Worm (Caenorhabditis elegans) whole organism, early embryonic: ENCODE measurements around the gene C50D2.10.
"Not testable (repeated sequence)": the region's sequence is repeated elsewhere in the genome, so short reads cannot be mapped to it uniquely, and the experiment has no call there.

Experiments
- B0310.2 ChIP-seq: sonication (generic microtip); optimal IDR thresholded peaks from 2 replicates; lab custom pipeline; 2016; ENCODE audit warnings: mild to moderate bottlenecking, missing genetic modification characterization, missing compliant biosample characterization
- F13C5.2 ChIP-seq: sonication (generic microtip); optimal IDR thresholded peaks from 2 replicates; lab custom pipeline; 2017; ENCODE audit warnings: mild to moderate bottlenecking, missing genetic modification characterization, inconsistent platforms, missing compliant biosample characterization
- aly-1 ChIP-seq: sonication (generic microtip); optimal IDR thresholded peaks from 2 replicates; lab custom pipeline; 2016; ENCODE audit warnings: missing genetic modification characterization, missing compliant biosample characterization
- ama-1 ChIP-seq: fragments of 150-350 bp; optimal IDR thresholded peaks from 2 replicates; lab custom pipeline; 2014
- ceh-13 ChIP-seq: fragments of 200-800 bp; sonication (Bioruptor generic); optimal IDR thresholded peaks from 2 replicates; lab custom pipeline; 2018; ENCODE audit warnings: mild to moderate bottlenecking, missing genetic modification characterization, missing compliant biosample characterization
- ceh-36 ChIP-seq: sonication (generic microtip); optimal IDR thresholded peaks from 2 replicates; lab custom pipeline; 2016; ENCODE audit warnings: missing genetic modification characterization, inconsistent platforms, missing compliant biosample characterization
- ets-7 ChIP-seq: sonication (generic microtip); optimal IDR thresholded peaks from 2 replicates; lab custom pipeline; 2016; ENCODE audit warnings: missing genotype, missing genetic modification characterization, missing compliant biosample characterization
- flt-1 ChIP-seq: fragments of 200-800 bp; sonication (Bioruptor generic); IDR thresholded peaks from 2 replicates; pipeline ENCODE4 v1.3.6; 2022; ENCODE audit warnings: missing genetic modification characterization, missing compliant biosample characterization
- hmbx-1 ChIP-seq: sonication (generic microtip); optimal IDR thresholded peaks from 2 replicates; lab custom pipeline; 2016; ENCODE audit warnings: mild to moderate bottlenecking, missing genetic modification characterization, missing compliant biosample characterization
- hmg-4 ChIP-seq: fragments of 200-800 bp; sonication (Bioruptor generic); optimal IDR thresholded peaks from 2 replicates; lab custom pipeline; 2018; ENCODE audit warnings: mild to moderate bottlenecking, missing genetic modification characterization, missing compliant biosample characterization
- hnd-1 ChIP-seq: sonication (generic microtip); optimal IDR thresholded peaks from 2 replicates; lab custom pipeline; 2016; ENCODE audit warnings: missing genetic modification characterization, missing compliant biosample characterization
- pes-1 ChIP-seq: fragments of 200-800 bp; sonication (Bioruptor generic); IDR thresholded peaks from 2 replicates; pipeline ENCODE4 v1.3.6; 2022; ENCODE audit warnings: missing genetic modification reagents, missing genetic modification characterization, missing compliant biosample characterization
- scrt-1 ChIP-seq: fragments of 200-800 bp; sonication (Bioruptor generic); IDR thresholded peaks from 2 replicates; pipeline ENCODE4 v1.3.6; 2022; ENCODE audit warnings: missing genetic modification characterization, missing compliant biosample characterization
- sea-1 ChIP-seq: fragments of 200-800 bp; sonication (Bioruptor generic); conservative IDR thresholded peaks from 2 replicates; pipeline ENCODE4 v1.3.6; 2022; ENCODE audit warnings: missing genetic modification characterization, missing compliant biosample characterization
- tbx-11 ChIP-seq: fragments of 200-800 bp; sonication (Bioruptor generic); IDR thresholded peaks from 2 replicates; pipeline ENCODE4 v1.3.6; 2022; ENCODE audit warnings: missing genetic modification characterization, missing compliant biosample characterization
- tbx-37 ChIP-seq: fragments of 200-800 bp; sonication (Bioruptor generic); conservative IDR thresholded peaks from 2 replicates; pipeline ENCODE4 v1.3.6; 2022; ENCODE audit warnings: missing genetic modification reagents, missing genetic modification characterization, missing compliant biosample characterization
- tra-4 ChIP-seq: sonication (generic microtip); optimal IDR thresholded peaks from 2 replicates; lab custom pipeline; 2017; ENCODE audit warnings: missing genetic modification characterization, missing compliant biosample characterization

The C50D2.10 gene

DNA sequence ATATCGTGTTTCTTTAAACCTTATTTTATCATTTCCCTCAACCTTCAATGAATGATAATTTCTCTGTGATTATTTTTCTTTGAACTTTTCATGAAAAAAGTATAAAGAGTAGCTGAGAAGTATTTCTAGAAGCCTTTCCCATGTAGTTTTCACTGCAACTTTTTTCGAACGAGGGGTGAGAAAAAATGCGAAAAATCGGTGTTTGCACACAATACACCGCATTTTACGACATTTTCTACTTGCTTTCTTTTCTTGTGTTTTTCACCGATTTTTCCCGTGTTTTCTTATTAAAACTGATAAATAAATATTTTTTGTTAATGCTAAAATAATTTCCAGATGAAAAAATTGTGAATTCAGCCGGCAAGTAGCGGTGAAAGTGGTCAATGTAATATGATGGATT, at the start of gene C50D2.10:
C50D2.10 (plus strand) TSS at position 245 of the 400 bp plus-strand sequence.
- TF ChIP-seq ceh-36 (tag; lab: Kevin White, UChicago); tra-4 (tag; lab: Kevin White, UChicago); flt-1 (GFP tag; lab: Robert Waterston, UW): not testable (repeated sequence)

ce11 chrII:50862-51261, 48.1 kb upstream of the C50D2.10 start:
- TF ChIP-seq hmbx-1 (tag; lab: Kevin White, UChicago): peak; percentile 37
- no peak for TF ChIP-seq ets-7 (tag; lab: Kevin White, UChicago)

DNA sequence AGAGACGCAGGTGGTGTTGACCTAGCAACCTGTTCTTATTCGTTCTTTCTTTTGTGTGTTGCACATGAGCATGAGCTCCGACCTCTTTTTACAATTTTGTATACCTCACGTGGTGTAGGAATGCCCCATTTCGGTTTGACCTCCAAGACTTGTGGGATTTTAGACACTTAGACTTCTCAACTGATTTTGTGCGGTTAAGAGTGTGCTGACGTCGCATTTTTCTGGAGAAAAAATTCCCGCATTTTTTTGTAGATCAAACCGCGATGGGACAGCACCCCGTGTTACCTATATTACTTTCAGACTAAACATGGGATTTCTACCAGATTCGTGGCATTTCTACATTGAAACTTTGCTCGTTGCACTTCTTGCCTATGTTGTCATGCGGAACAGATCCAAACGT, 47.6 kb upstream of the C50D2.10 start, which contains the start of gene sptl-1:
sptl-1 (plus strand) TSS at position 301 of the 400 bp plus-strand sequence.
- TF ChIP-seq ets-7 (tag; lab: Kevin White, UChicago) (no peak), flt-1 (GFP tag; lab: Robert Waterston, UW) (no peak), tbx-11 (GFP tag; lab: Robert Waterston, UW) (no peak), F13C5.2 (tag; lab: Kevin White, UChicago) (no peak), tra-4 (tag; lab: Kevin White, UChicago) (no peak), ceh-36 (tag; lab: Kevin White, UChicago) (no peak), ceh-13 (GFP tag; lab: Kevin White, UChicago) (no peak), aly-1 (no peak), tbx-37 (GFP tag; lab: Robert Waterston, UW) (no peak), hmbx-1 (tag; lab: Kevin White, UChicago) (no peak), B0310.2 (tag; lab: Kevin White, UChicago) (no peak)

ce11 chrII:55204-55603, 43.7 kb upstream of the C50D2.10 start, which contains the start of gene tre-5:
Gene tre-5 (minus strand): TSS chrII:55304.
- TF ChIP-seq hnd-1 (tag; lab: Kevin White, UChicago): no peak
- no peak for TF ChIP-seq hmbx-1 (tag; lab: Kevin White, UChicago)
- TF ChIP-seq aly-1: no peak
- TF ChIP-seq ceh-36 (tag; lab: Kevin White, UChicago): no peak
- TF ChIP-seq tra-4 (tag; lab: Kevin White, UChicago): no peak
- TF ChIP-seq sea-1 (GFP tag; lab: Robert Waterston, UW): no peak
- no peak for TF ChIP-seq F13C5.2 (tag; lab: Kevin White, UChicago)
- no peak for TF ChIP-seq flt-1 (GFP tag; lab: Robert Waterston, UW)
- TF ChIP-seq scrt-1 (GFP tag; lab: Robert Waterston, UW): no peak
- TF ChIP-seq ceh-13 (GFP tag; lab: Kevin White, UChicago): no peak
- no peak for TF ChIP-seq tbx-11 (GFP tag; lab: Robert Waterston, UW)

- TF ChIP-seq pes-1 (GFP tag; lab: Robert Waterston, UW): no peak
- no peak for TF ChIP-seq ama-1 (lab: Kevin White, UChicago)
- TF ChIP-seq tbx-37 (GFP tag; lab: Robert Waterston, UW): no peak
- TF ChIP-seq ceh-13 (GFP tag; lab: Kevin White, UChicago): no peak
- no peak for TF ChIP-seq hnd-1 (tag; lab: Kevin White, UChicago)
- TF ChIP-seq sea-1 (GFP tag; lab: Robert Waterston, UW): no peak
- TF ChIP-seq ets-7 (tag; lab: Kevin White, UChicago): no peak
- TF ChIP-seq hmbx-1 (tag; lab: Kevin White, UChicago): no peak
- no peak for TF ChIP-seq tbx-11 (GFP tag; lab: Robert Waterston, UW)
- TF ChIP-seq F13C5.2 (tag; lab: Kevin White, UChicago): no peak
- no peak for TF ChIP-seq B0310.2 (tag; lab: Kevin White, UChicago)
- TF ChIP-seq aly-1: no peak
- TF ChIP-seq scrt-1 (GFP tag; lab: Robert Waterston, UW): no peak
- no peak for TF ChIP-seq flt-1 (GFP tag; lab: Robert Waterston, UW)
- TF ChIP-seq tra-4 (tag; lab: Kevin White, UChicago): no peak
- no peak for TF ChIP-seq hmg-4
- TF ChIP-seq ceh-36 (tag; lab: Kevin White, UChicago): no peak
These were observed 41.6 kb upstream of the C50D2.10 start, which contains the start of gene ascc-1 for ce11 chrII:57370-57769. Gene ascc-1 (plus strand): TSS chrII:57670.

ce11 chrII:57873-58272, 41.1 kb upstream of the C50D2.10 start:
- no peak for TF ChIP-seq ets-7 (tag; lab: Kevin White, UChicago)
- TF ChIP-seq hmg-4: no peak
- TF ChIP-seq ama-1 (lab: Kevin White, UChicago): no peak
- no peak for TF ChIP-seq sea-1 (GFP tag; lab: Robert Waterston, UW)
- no peak for TF ChIP-seq hnd-1 (tag; lab: Kevin White, UChicago)
- TF ChIP-seq scrt-1 (GFP tag; lab: Robert Waterston, UW): no peak
- no peak for TF ChIP-seq aly-1
- no peak for TF ChIP-seq F13C5.2 (tag; lab: Kevin White, UChicago)
- no peak for TF ChIP-seq tbx-11 (GFP tag; lab: Robert Waterston, UW)

ce11 chrII:60049-60448, 38.9 kb upstream of the C50D2.10 start:
- TF ChIP-seq tbx-11 (GFP tag; lab: Robert Waterston, UW) (no peak), sea-1 (GFP tag; lab: Robert Waterston, UW) (no peak), aly-1 (no peak), F13C5.2 (tag; lab: Kevin White, UChicago) (no peak), B0310.2 (tag; lab: Kevin White, UChicago) (no peak), hmbx-1 (tag; lab: Kevin White, UChicago) (no peak), tra-4 (tag; lab: Kevin White, UChicago) (no peak), hmg-4 (no peak), ceh-13 (GFP tag; lab: Kevin White, UChicago) (no peak), flt-1 (GFP tag; lab: Robert Waterston, UW) (no peak), tbx-37 (GFP tag; lab: Robert Waterston, UW) (no peak), scrt-1 (GFP tag; lab: Robert Waterston, UW) (no peak)
